Worm (Caenorhabditis elegans): ENCODE measurements around the gene mif-4.

DNA sequence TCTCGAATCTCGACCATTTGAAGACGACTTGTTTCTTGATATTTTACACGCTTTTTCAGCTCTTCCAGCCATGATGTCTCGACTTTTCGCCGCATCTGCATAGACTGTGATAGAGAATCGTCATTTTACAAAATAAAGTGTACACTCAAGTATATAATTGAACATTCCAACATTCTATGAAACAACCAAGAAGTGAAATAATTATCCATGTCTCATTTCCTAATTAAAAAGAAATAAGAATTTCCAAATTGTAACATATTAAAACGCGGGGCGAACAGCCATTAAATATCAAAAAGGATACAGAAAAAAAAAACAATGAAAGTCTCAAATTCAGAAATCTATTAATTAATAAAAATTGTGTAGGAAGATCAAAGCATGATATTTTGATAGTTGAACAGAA, 37.2 kb upstream of the mif-4 start, which contains the start of gene smg-3:
- TF ChIP-seq nhr-76 (tag; optimal IDR thresholded peaks at IDR 0.05) (no peak), fos-1 (tag; optimal IDR thresholded peaks at IDR 0.05) (no peak), nhr-85 (tag) (no peak), unc-130 (tag; optimal IDR thresholded peaks at IDR 0.05) (no peak), unc-62 (GFP tag; optimal IDR thresholded peaks at IDR 0.05) (no peak)

Data from whole organism, L1 larva.